Worm (Caenorhabditis elegans): ENCODE results near the gene F38A6.5.

F38A6.5 gene

ce11 chrV:20780400-20780799 lies 6.9 kb upstream of the F38A6.5 start, which contains the start of gene hif-1:
Gene hif-1, plus strand, starts transcription at chrV:20780407.
- TF ChIP-seq mdl-1 (tag; optimal IDR thresholded peaks at IDR 0.05) = no peak
- no peak for TF ChIP-seq unc-30 (tag; optimal IDR thresholded peaks at IDR 0.05)
- TF ChIP-seq efl-3 (GFP tag; optimal IDR thresholded peaks at IDR 0.05) = no peak
- no peak for TF ChIP-seq C34B4.2 (tag; optimal IDR thresholded peaks at IDR 0.05)
- peak; percentile 31 for TF ChIP-seq egl-13 (tag; optimal IDR thresholded peaks at IDR 0.05)
- peak; percentile 13 for TF ChIP-seq rnt-1 (tag; optimal IDR thresholded peaks at IDR 0.05)
- peak in 1 of 2 experiments; percentile 57 for TF ChIP-seq lsy-2 (tag; optimal IDR thresholded peaks at IDR 0.05)

ce11 chrV:20779707-20780346 lies 6.3 kb upstream of the F38A6.5 start:
- TF ChIP-seq elt-2 (tag; optimal IDR thresholded peaks at IDR 0.05) = no peak
- no peak for TF ChIP-seq fkh-10 (GFP tag; optimal IDR thresholded peaks at IDR 0.05)
- TF ChIP-seq lsy-2 (tag; optimal IDR thresholded peaks at IDR 0.05) = peak in 1 of 2 experiments; percentile 13
- TF ChIP-seq fkh-8 (tag; optimal IDR thresholded peaks at IDR 0.05) = peak; percentile 68
- TF ChIP-seq grh-1 (GFP tag; IDR thresholded peaks at IDR 0.05) = no peak
- TF ChIP-seq lir-3 (tag; optimal IDR thresholded peaks at IDR 0.05; ENCODE audit: poor library complexity) = no peak
- TF ChIP-seq F16B12.6 (tag; optimal IDR thresholded peaks at IDR 0.05) = no peak
- TF ChIP-seq nhr-20 (tag; optimal IDR thresholded peaks at IDR 0.05) = peak; percentile 48
- TF ChIP-seq nhr-47 (tag; optimal IDR thresholded peaks at IDR 0.05) = peak; percentile 23
- peak; percentile 27 for TF ChIP-seq swsn-7 (tag; optimal IDR thresholded peaks at IDR 0.05)
- no peak for TF ChIP-seq mdl-1 (tag; optimal IDR thresholded peaks at IDR 0.05)
- TF ChIP-seq ces-1 (GFP tag; optimal IDR thresholded peaks at IDR 0.05) = no peak
- no peak for TF ChIP-seq jun-1 (tag; optimal IDR thresholded peaks at IDR 0.05)
- no peak for TF ChIP-seq nhr-76 (tag; optimal IDR thresholded peaks at IDR 0.05)
- TF ChIP-seq nhr-71 (tag; optimal IDR thresholded peaks at IDR 0.05) = peak; percentile 57
- TF ChIP-seq lin-14 (GFP tag; optimal IDR thresholded peaks at IDR 0.05) = peak; percentile 25
- TF ChIP-seq snpc-4 (tag; optimal IDR thresholded peaks at IDR 0.05) = no peak
- peak; percentile 42 for TF ChIP-seq pax-3 (tag; optimal IDR thresholded peaks at IDR 0.05)
- peak; percentile 58 for TF ChIP-seq rnt-1 (tag; optimal IDR thresholded peaks at IDR 0.05)
- TF ChIP-seq sox-4 (tag; optimal IDR thresholded peaks at IDR 0.05) = peak; percentile 78
- TF ChIP-seq nhr-28 (tag; optimal IDR thresholded peaks at IDR 0.05) = no peak
- TF ChIP-seq unc-86 (tag; optimal IDR thresholded peaks at IDR 0.05) = no peak
- peak; percentile 1 for TF ChIP-seq irx-1 (tag; optimal IDR thresholded peaks at IDR 0.05)
- TF ChIP-seq dsc-1 (tag; optimal IDR thresholded peaks at IDR 0.05) = peak; percentile 80
- TF ChIP-seq unc-130 (tag; optimal IDR thresholded peaks at IDR 0.05) = no peak
- no peak for TF ChIP-seq ceh-90 (tag; optimal IDR thresholded peaks at IDR 0.05)
- TF ChIP-seq fos-1 (tag; optimal IDR thresholded peaks at IDR 0.05) = peak; percentile 38
- no peak for TF ChIP-seq aly-2 (tag; optimal IDR thresholded peaks at IDR 0.05)
- no peak for TF ChIP-seq efl-1 (optimal IDR thresholded peaks at IDR 0.05)
- TF ChIP-seq efl-1 (GFP tag; optimal IDR thresholded peaks at IDR 0.05 in 1 of 2) = no peak
- peak; percentile 75 for TF ChIP-seq nhr-85 (tag)
- no peak for TF ChIP-seq ceh-88 (GFP tag; IDR thresholded peaks at IDR 0.05)
- no peak for TF ChIP-seq lin-15B (tag; optimal IDR thresholded peaks at IDR 0.05)
- peak; percentile 29 for TF ChIP-seq nhr-19 (GFP tag; conservative IDR thresholded peaks at IDR 0.05)
- TF ChIP-seq ztf-11 (tag; optimal IDR thresholded peaks at IDR 0.05) = no peak

ce11 chrV:20778886-20779285 lies 5.3 kb upstream of the F38A6.5 start:
- TF ChIP-seq blmp-1 (tag; optimal IDR thresholded peaks at IDR 0.05) (peak; percentile 58), mab-9 (GFP tag; IDR thresholded peaks at IDR 0.05) (no peak), nhr-85 (tag) (no peak), ztf-4 (tag; optimal IDR thresholded peaks at IDR 0.05) (peak; percentile 32), ceh-90 (tag; optimal IDR thresholded peaks at IDR 0.05) (no peak), efl-1 (optimal IDR thresholded peaks at IDR 0.05) (no peak), efl-1 (GFP tag; optimal IDR thresholded peaks at IDR 0.05 in 1 of 2) (no peak), lin-39 (tag; optimal IDR thresholded peaks at IDR 0.05) (no peak), mep-1 (tag; optimal IDR thresholded peaks at IDR 0.05) (peak; percentile 21), F16B12.6 (tag; optimal IDR thresholded peaks at IDR 0.05) (no peak), pqm-1 (tag; optimal IDR thresholded peaks at IDR 0.05) (no peak), tbx-2 (tag; optimal IDR thresholded peaks at IDR 0.05) (no peak), elt-2 (tag; optimal IDR thresholded peaks at IDR 0.05) (peak; percentile 2), tlp-1 (tag; optimal IDR thresholded peaks at IDR 0.05) (no peak), mef-2 (tag; optimal IDR thresholded peaks at IDR 0.05) (no peak), unc-98 (GFP tag; IDR thresholded peaks at IDR 0.05) (no peak), elt-3 (tag; optimal IDR thresholded peaks at IDR 0.05) (peak in 2 of 6 experiments; percentile 9 to 50), lin-35 (GFP tag; optimal IDR thresholded peaks at IDR 0.05) (peak in 1 of 2 experiments; percentile 23), nhr-84 (tag; optimal IDR thresholded peaks at IDR 0.05) (no peak)

Measured in whole organism, L1 larva.